Fruit fly (Drosophila melanogaster) Kc167 (cell line): Measurements from ENCODE around the gene CG15019.

Experiments used
- Sin3A ChIP-seq: fragments of >200 bp; optimal IDR thresholded peaks from 2 replicates; lab custom pipeline; 2018; ENCODE audit warnings: missing external identifiers
- h ChIP-seq: fragments of >200 bp; optimal IDR thresholded peaks from 3 replicates; lab custom pipeline; 2018; ENCODE audit warnings: missing external identifiers
- psq ChIP-seq: fragments of >200 bp; optimal IDR thresholded peaks from 2 replicates; lab custom pipeline; 2017; ENCODE audit warnings: missing external identifiers
- ttk ChIP-seq: sonication (Bioruptor generic); optimal IDR thresholded peaks from 2 replicates; lab custom pipeline; 2017; ENCODE audit warnings: missing external identifiers

- TF ChIP-seq Sin3A (lab: Kevin White, UChicago) (no peak), ttk (lab: Kevin White, UChicago) (no peak), psq (lab: Kevin White, UChicago) (no peak), h (lab: Kevin White, UChicago) (no peak)
These were observed 41.4 kb upstream of the CG15019 start for dm6 chr3L:4447229-4447628.
